Worm (Caenorhabditis elegans) whole organism, young adult: ENCODE measurements around the gene spp-21.

ENCODE experiments used
- C17E4.6 ChIP-seq: fragments of 200-800 bp; sonication (Bioruptor generic); IDR thresholded peaks from 2 replicates; pipeline ENCODE4 v1.3.6; 2022; ENCODE audit warnings: missing genetic modification reagents, missing genetic modification characterization, missing compliant biosample characterization
- F52B5.7 ChIP-seq: sonication (generic microtip); optimal IDR thresholded peaks from 2 replicates; lab custom pipeline; 2016; ENCODE audit warnings: mild to moderate bottlenecking, missing genetic modification characterization, missing compliant biosample characterization
- aptf-2 ChIP-seq: fragments of 200-800 bp; sonication (Bioruptor generic); conservative IDR thresholded peaks from 2 replicates; pipeline ENCODE4 v1.3.6; 2022; ENCODE audit warnings: missing genetic modification reagents, missing genetic modification characterization, missing compliant biosample characterization
- fkh-3 ChIP-seq: sonication (generic microtip); optimal IDR thresholded peaks from 2 replicates; lab custom pipeline; 2016; ENCODE audit warnings: mild to moderate bottlenecking, missing genetic modification characterization, missing compliant biosample characterization
- him-1 ChIP-seq: sonication (generic microtip); optimal IDR thresholded peaks from 2 replicates; lab custom pipeline; 2016; ENCODE audit warnings: missing genotype, missing genetic modification reagents, missing genetic modification characterization, missing compliant biosample characterization
- hmg-20 ChIP-seq: fragments of 200-800 bp; sonication (Bioruptor generic); IDR thresholded peaks from 2 replicates; pipeline ENCODE4 v1.3.6; 2022; ENCODE audit warnings: missing genetic modification reagents, missing genetic modification characterization, missing compliant biosample characterization
- lag-1 ChIP-seq: fragments of 200-800 bp; sonication (Bioruptor generic); IDR thresholded peaks from 2 replicates; pipeline ENCODE4 v1.3.6; 2022; ENCODE audit warnings: missing genetic modification reagents, missing genetic modification characterization, missing compliant biosample characterization
- lin-35 ChIP-seq, 3 experiments: fragments of 150-350 bp in 2 of 3; sonication (generic microtip) in 1 of 3; optimal IDR thresholded peaks; 2 replicates each; lab custom pipeline; 2014 to 2018; ENCODE audit warnings: missing biosample characterization in 3 of 3, missing genetic modification characterization in 3 of 3, missing genetic modification reagents in 3 of 3
- mes-4 ChIP-seq: sonication (generic microtip); optimal IDR thresholded peaks from 2 replicates; lab custom pipeline; 2016; ENCODE audit warnings: missing genotype, missing genetic modification characterization, missing compliant biosample characterization
- nhr-120 ChIP-seq: fragments of 200-800 bp; sonication (Bioruptor generic); IDR thresholded peaks from 2 replicates; pipeline ENCODE4 v1.3.6; 2022; ENCODE audit warnings: missing genetic modification characterization, missing compliant biosample characterization
- nhr-179 ChIP-seq: sonication (generic microtip); optimal IDR thresholded peaks from 2 replicates; lab custom pipeline; 2016; ENCODE audit warnings: mild to moderate bottlenecking, missing genetic modification characterization, missing compliant biosample characterization
- pha-4 ChIP-seq: fragments of 150-350 bp; sonication (generic microtip); optimal IDR thresholded peaks from 2 replicates; lab custom pipeline; 2014; ENCODE audit warnings: missing biosample characterization, missing genetic modification reagents, missing genetic modification characterization
- unc-62 ChIP-seq: fragments of 150-350 bp; optimal IDR thresholded peaks from 2 replicates; lab custom pipeline; 2014; ENCODE audit warnings: missing biosample characterization, missing genetic modification reagents, missing genetic modification characterization

DNA sequence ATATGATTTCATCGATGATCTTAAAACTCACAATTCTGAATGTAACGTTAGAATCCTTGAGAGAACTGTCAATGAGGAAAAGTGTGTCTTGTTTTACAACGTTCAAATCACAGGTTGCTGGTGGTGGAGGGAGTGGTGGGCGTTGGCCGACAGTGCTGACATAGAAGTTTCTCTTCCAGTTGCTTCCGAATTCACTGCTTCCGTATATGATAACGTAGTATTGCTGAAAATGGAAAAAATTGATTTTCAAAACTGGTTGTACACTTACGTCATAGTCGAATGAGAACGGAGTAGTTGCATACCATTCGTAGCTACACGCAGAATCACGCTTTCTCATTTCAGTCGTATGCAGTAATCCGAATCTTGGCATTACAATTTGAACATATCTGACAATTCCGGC, 1.9 kb downstream of the spp-21 start:
- TF ChIP-seq mes-4 (tag; lab: Kevin White, UChicago), result no peak
- no peak for TF ChIP-seq nhr-120 (GFP tag; lab: Robert Waterston, UW)
- no peak for TF ChIP-seq nhr-179 (tag; lab: Kevin White, UChicago)
- no peak for TF ChIP-seq unc-62 (GFP tag; lab: Kevin White, UChicago)
- TF ChIP-seq pha-4, result no peak
- TF ChIP-seq him-1, result no peak
- no peak for TF ChIP-seq hmg-20 (GFP tag; lab: Robert Waterston, UW)
- no peak for TF ChIP-seq lag-1 (GFP tag; lab: Robert Waterston, UW)
- no peak for TF ChIP-seq lin-35 (GFP tag; optimal IDR thresholded peaks at IDR 0.05; lab: Kevin White, UChicago)
- no peak for TF ChIP-seq fkh-3 (tag; lab: Kevin White, UChicago)
- no peak for TF ChIP-seq aptf-2 (GFP tag; lab: Robert Waterston, UW)
- TF ChIP-seq F52B5.7 (tag; lab: Kevin White, UChicago), result no peak
- TF ChIP-seq C17E4.6 (GFP tag; lab: Robert Waterston, UW), result no peak
